Worm (Caenorhabditis elegans) whole organism, L3 larva: ENCODE results near the gene fbxb-5.

Source experiments
- R02D3.7 ChIP-seq: fragments of 150-350 bp; optimal IDR thresholded peaks from 2 replicates; lab custom pipeline; 2014; ENCODE audit warnings: missing biosample characterization, missing genetic modification characterization
- ama-1 ChIP-seq: fragments of 150-350 bp; optimal IDR thresholded peaks from 2 replicates; lab custom pipeline; 2018
- ceh-82 ChIP-seq: fragments of 150-350 bp; optimal IDR thresholded peaks from 2 replicates; lab custom pipeline; 2014; ENCODE audit warnings: missing biosample characterization, missing genetic modification characterization
- nhr-12 ChIP-seq: fragments of 150-350 bp; optimal IDR thresholded peaks from 2 replicates; lab custom pipeline; 2014; ENCODE audit warnings: missing biosample characterization, missing genetic modification characterization
- nhr-76 ChIP-seq: fragments of 150-350 bp; sonication (generic microtip); optimal IDR thresholded peaks from 5 replicates; lab custom pipeline; 2014; ENCODE audit warnings: missing biosample characterization, missing genetic modification characterization
- sea-2 ChIP-seq: fragments of 150-350 bp; sonication (generic microtip); optimal IDR thresholded peaks from 4 replicates; lab custom pipeline; 2014; ENCODE audit warnings: missing biosample characterization, missing genetic modification reagents, missing genetic modification characterization
- unc-62 ChIP-seq: fragments of 150-350 bp; sonication (generic microtip); optimal IDR thresholded peaks from 4 replicates; lab custom pipeline; 2014; ENCODE audit warnings: missing biosample characterization, missing genetic modification reagents, missing genetic modification characterization

DNA sequence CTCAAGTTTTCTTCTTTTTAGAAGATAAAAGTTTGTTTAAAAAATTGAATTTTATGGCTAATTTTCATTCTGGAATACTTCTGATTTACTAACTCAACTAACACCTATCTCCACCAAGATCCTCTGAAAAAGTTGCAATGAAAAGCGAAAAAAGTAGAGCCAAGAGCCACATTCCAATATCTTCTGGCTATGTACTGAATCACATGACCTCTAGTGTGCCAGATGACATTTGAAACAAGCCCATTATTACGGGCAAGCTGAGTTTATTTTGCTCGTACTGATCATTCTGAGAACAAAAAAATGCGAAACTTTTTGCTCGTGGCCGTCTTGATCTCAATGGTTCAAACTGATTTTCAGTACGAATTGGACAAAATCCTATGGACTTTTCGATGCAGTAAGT lies 43.2 kb downstream of the fbxb-5 start, which contains the start of gene irld-36:
- TF ChIP-seq ama-1 (lab: Kevin White, UChicago) (no peak), unc-62 (GFP tag; lab: Kevin White, UChicago) (no peak), R02D3.7 (no peak), nhr-12 (no peak), nhr-76 (tag; lab: Kevin White, UChicago) (no peak), ceh-82 (tag; lab: Kevin White, UChicago) (no peak), sea-2 (GFP tag; lab: Kevin White, UChicago) (no peak)
